Worm (Caenorhabditis elegans) whole organism, L2 larva: Measurements from ENCODE around the gene ift-74.

ENCODE experiments used
- alr-1 ChIP-seq: fragments of 150-350 bp; optimal IDR thresholded peaks from 2 replicates; lab custom pipeline; 2014; ENCODE audit warnings: missing biosample characterization, missing genetic modification characterization
- ama-1 ChIP-seq: fragments of 150-350 bp; optimal IDR thresholded peaks from 2 replicates; lab custom pipeline; 2018; ENCODE audit warnings: inconsistent platforms
- blmp-1 ChIP-seq: sonication (generic microtip); optimal IDR thresholded peaks from 2 replicates; lab custom pipeline; 2017; ENCODE audit warnings: missing genetic modification characterization, mild to moderate bottlenecking, missing compliant biosample characterization, antibody characterized with exemption, moderate library complexity; ENCODE audit not compliant: insufficient read depth
- ceh-82 ChIP-seq: fragments of 150-350 bp; optimal IDR thresholded peaks from 2 replicates; lab custom pipeline; 2014; ENCODE audit warnings: missing biosample characterization, missing genetic modification characterization
- dmd-4 ChIP-seq: sonication (generic microtip); optimal IDR thresholded peaks from 2 replicates; lab custom pipeline; 2017; ENCODE audit warnings: missing biosample characterization, missing genetic modification characterization
- lin-39 ChIP-seq: fragments of 150-350 bp; optimal IDR thresholded peaks from 2 replicates; lab custom pipeline; 2014; ENCODE audit warnings: missing biosample characterization, missing genetic modification reagents, missing genetic modification characterization
- mab-5 ChIP-seq: fragments of 150-350 bp; optimal IDR thresholded peaks from 2 replicates; lab custom pipeline; 2014; ENCODE audit warnings: missing biosample characterization, missing genetic modification characterization
- mdl-1 ChIP-seq, 2 experiments: fragments of 150-350 bp in 1 of 2; sonication (generic microtip) in 1 of 2; optimal IDR thresholded peaks; 2 replicates each; lab custom pipeline; 2017; ENCODE audit warnings: missing biosample characterization in 2 of 2, missing genetic modification characterization in 2 of 2
- snpc-4 ChIP-seq: fragments of 150-350 bp; optimal IDR thresholded peaks from 2 replicates; lab custom pipeline; 2014; ENCODE audit warnings: missing biosample characterization, missing genetic modification characterization
- unc-39 ChIP-seq: fragments of 150-350 bp; optimal IDR thresholded peaks from 2 replicates; lab custom pipeline; 2014; ENCODE audit warnings: missing biosample characterization, missing genetic modification characterization
- unc-62 ChIP-seq: fragments of 150-350 bp; optimal IDR thresholded peaks from 2 replicates; lab custom pipeline; 2014; ENCODE audit warnings: missing biosample characterization, missing genetic modification reagents, missing genetic modification characterization
- ztf-11 ChIP-seq: sonication (generic microtip); optimal IDR thresholded peaks from 2 replicates; lab custom pipeline; 2017; ENCODE audit warnings: missing biosample characterization, missing genetic modification characterization

DNA sequence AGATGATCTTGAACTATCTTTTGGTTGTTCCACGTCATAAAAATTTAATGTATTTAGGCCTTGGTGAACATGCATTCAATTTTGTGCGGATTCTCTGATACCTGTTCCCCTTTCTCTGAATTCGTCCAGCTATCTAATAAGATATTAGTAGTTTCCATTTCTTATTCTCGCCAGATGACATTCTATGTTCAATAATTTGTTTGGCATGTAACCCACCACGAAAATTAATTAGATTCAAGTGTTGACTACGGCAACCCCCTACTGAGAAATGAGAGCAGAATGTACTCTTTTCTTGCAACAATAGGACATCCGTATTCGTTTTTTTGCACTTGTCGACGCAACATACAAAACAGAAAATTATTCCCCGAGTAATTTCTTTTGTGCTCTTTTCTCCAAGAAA, 37.6 kb upstream of the ift-74 start:
- TF ChIP-seq ztf-11 (no peak), ama-1 (lab: Kevin White, UChicago) (no peak), unc-62 (no peak), mdl-1 (tag; optimal IDR thresholded peaks at IDR 0.05; lab: Kevin White, UChicago) (no peak), lin-39 (tag; lab: Kevin White, UChicago) (no peak), snpc-4 (tag; lab: Kevin White, UChicago) (no peak), alr-1 (tag; lab: Kevin White, UChicago) (no peak), unc-39 (tag; lab: Kevin White, UChicago) (no peak), blmp-1 (no peak), dmd-4 (no peak), mab-5 (tag; lab: Kevin White, UChicago) (no peak), ceh-82 (tag; lab: Kevin White, UChicago) (no peak)
